Worm (Caenorhabditis elegans) whole organism, late embryonic: Measurements from ENCODE around the gene tre-4.

Source experiments
- F13H6.1 ChIP-seq: sonication (generic microtip); optimal IDR thresholded peaks from 2 replicates; lab custom pipeline; 2016; ENCODE audit warnings: missing genetic modification characterization, missing compliant biosample characterization
- ets-4 ChIP-seq: sonication (generic microtip); optimal IDR thresholded peaks from 2 replicates; lab custom pipeline; 2016; ENCODE audit warnings: missing genetic modification characterization, missing compliant biosample characterization
- fax-1 ChIP-seq: sonication (generic microtip); optimal IDR thresholded peaks from 2 replicates; lab custom pipeline; 2016; ENCODE audit warnings: missing genotype, missing genetic modification characterization, missing compliant biosample characterization
- hlh-30 ChIP-seq: sonication (generic microtip); optimal IDR thresholded peaks from 2 replicates; lab custom pipeline; 2017; ENCODE audit warnings: antibody characterized with exemption, missing genetic modification characterization, missing compliant biosample characterization; ENCODE audit not compliant: insufficient read depth
- nhr-11 ChIP-seq: fragments of 150-350 bp; optimal IDR thresholded peaks from 2 replicates; lab custom pipeline; 2014; ENCODE audit warnings: missing biosample characterization, missing genetic modification characterization
- rnt-1 ChIP-seq: sonication (generic microtip); optimal IDR thresholded peaks from 2 replicates; lab custom pipeline; 2016; ENCODE audit warnings: missing genetic modification characterization, missing compliant biosample characterization

DNA sequence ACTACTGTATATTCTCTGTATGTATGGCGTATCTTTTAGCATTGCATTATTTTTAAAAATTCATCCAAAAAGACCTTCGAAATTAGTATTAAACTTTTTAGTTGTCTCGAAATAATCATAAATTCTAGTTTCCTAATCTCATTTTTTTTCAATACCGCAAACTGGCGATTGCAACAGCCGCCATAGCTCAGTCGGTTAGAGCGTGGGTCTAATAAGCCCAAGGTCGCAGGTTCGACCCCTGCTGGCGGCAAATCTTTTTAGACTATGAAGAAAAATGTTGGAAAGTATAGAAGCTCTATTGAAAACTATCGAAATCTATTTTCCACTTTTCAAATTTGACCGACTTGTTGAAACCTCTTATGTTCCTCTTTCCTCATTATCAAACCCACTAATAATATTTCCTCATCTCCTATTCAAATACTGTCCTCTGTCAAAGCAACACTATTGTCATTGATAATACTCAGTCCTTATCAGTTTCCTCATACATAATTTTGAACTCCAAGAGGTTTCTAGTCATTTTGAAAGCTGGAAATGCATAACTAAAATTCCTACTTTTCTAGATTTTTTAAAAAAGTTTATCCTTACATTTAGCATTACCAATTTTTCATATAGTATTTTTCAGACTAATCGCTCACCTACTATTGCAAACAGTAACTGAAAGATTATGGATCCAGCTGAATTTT lies 36.0 kb upstream of the tre-4 start, which contains the start of gene jmjd-3.3:
- TF ChIP-seq hlh-30 (tag; lab: Kevin White, UChicago) = no peak
- TF ChIP-seq ets-4 = no peak
- no peak for TF ChIP-seq rnt-1
- TF ChIP-seq fax-1 (tag; lab: Kevin White, UChicago) = no peak
- no peak for TF ChIP-seq nhr-11 (tag; lab: Kevin White, UChicago)
- TF ChIP-seq F13H6.1 (tag; lab: Kevin White, UChicago) = no peak
